Fruit fly (Drosophila melanogaster) whole organism, embryonic: Measurements from ENCODE around the gene dgt2.
"Not testable (repeated sequence)": the region's sequence is repeated elsewhere in the genome, so short reads cannot be mapped to it uniquely, and the experiment has no call there.

ENCODE experiments used
- Atf6 ChIP-seq: fragments of 200-800 bp; sonication (Bioruptor generic); IDR thresholded peaks from 2 replicates; pipeline ENCODE4 v1.3.6; 2022; ENCODE audit warnings: missing biosample characterization, missing genetic modification characterization
- Awh ChIP-seq: fragments of 200-800 bp; sonication (Bioruptor generic); IDR thresholded peaks from 2 replicates; pipeline ENCODE4, ENCODE4 v1.3.6; 2022; ENCODE audit warnings: missing biosample characterization, missing genetic modification characterization
- Bdp1 ChIP-seq: fragments of 200-800 bp; sonication (Bioruptor generic); optimal IDR thresholded peaks from 3 replicates; lab custom pipeline; 2016; ENCODE audit warnings: missing biosample characterization, missing genetic modification characterization
- CG11504 ChIP-seq: fragments of 200-800 bp; sonication (Bioruptor generic); optimal IDR thresholded peaks from 3 replicates; lab custom pipeline; 2019; ENCODE audit warnings: missing biosample characterization, mild to moderate bottlenecking, missing genetic modification characterization, moderate library complexity
- CG1233 ChIP-seq: fragments of 200-800 bp; sonication (Bioruptor generic); optimal IDR thresholded peaks from 4 replicates; lab custom pipeline; 2018; ENCODE audit warnings: missing biosample characterization, mild to moderate bottlenecking, missing genetic modification characterization
- CG12769 ChIP-seq: fragments of 200-800 bp; sonication (Bioruptor generic); optimal IDR thresholded peaks from 2 replicates; lab custom pipeline; 2019; ENCODE audit warnings: missing biosample characterization, mild to moderate bottlenecking, missing genetic modification characterization, moderate library complexity
- CG14014 ChIP-seq: fragments of 200-800 bp; sonication (Bioruptor generic); IDR thresholded peaks from 2 replicates; pipeline ENCODE4 v1.3.6; 2022; ENCODE audit warnings: missing biosample characterization, missing genetic modification characterization
- CG15073 ChIP-seq: fragments of 200-800 bp; sonication (Bioruptor generic); optimal IDR thresholded peaks from 2 replicates; lab custom pipeline; 2016; ENCODE audit warnings: missing biosample characterization, missing genetic modification characterization
- CG15514 ChIP-seq: fragments of 200-800 bp; sonication (Bioruptor generic); optimal IDR thresholded peaks from 3 replicates; lab custom pipeline; 2017; ENCODE audit warnings: missing biosample characterization, missing genetic modification characterization, mild to moderate bottlenecking, moderate library complexity, missing genetic modification reagents
- CG1647 ChIP-seq: fragments of 200-800 bp; sonication (Bioruptor generic); optimal IDR thresholded peaks from 3 replicates; lab custom pipeline; 2016; ENCODE audit warnings: missing biosample characterization, missing genetic modification characterization
- CG17359 ChIP-seq: fragments of 200-800 bp; sonication (Bioruptor generic); optimal IDR thresholded peaks from 3 replicates; lab custom pipeline; 2018; ENCODE audit warnings: missing biosample characterization, mild to moderate bottlenecking, missing genetic modification characterization, moderate library complexity
- CG17802 ChIP-seq: fragments of 200-800 bp; sonication (Bioruptor generic); optimal IDR thresholded peaks from 2 replicates; lab custom pipeline; 2018; ENCODE audit warnings: missing biosample characterization, mild to moderate bottlenecking, missing genetic modification characterization, moderate library complexity
- CG31224 ChIP-seq: fragments of 200-800 bp; sonication (Bioruptor generic); IDR thresholded peaks from 2 replicates; pipeline ENCODE4 v1.3.6; 2022; ENCODE audit warnings: missing biosample characterization, missing genetic modification characterization
- CG32767 ChIP-seq: fragments of 200-800 bp; sonication (Bioruptor generic); IDR thresholded peaks from 2 replicates; pipeline ENCODE4 v1.3.6; 2022; ENCODE audit warnings: missing biosample characterization, missing genetic modification characterization
- CG3281 ChIP-seq: fragments of 200-800 bp; sonication (Bioruptor generic); optimal IDR thresholded peaks from 3 replicates; lab custom pipeline; 2017; ENCODE audit warnings: missing biosample characterization, mild to moderate bottlenecking, missing genetic modification characterization
- CG5953 ChIP-seq: fragments of 200-800 bp; sonication (Bioruptor generic); IDR thresholded peaks from 2 replicates; pipeline ENCODE4 v1.3.6; 2022; ENCODE audit warnings: missing biosample characterization, missing genetic modification characterization
- CG6689 ChIP-seq: fragments of 200-800 bp; sonication (Bioruptor generic); IDR thresholded peaks from 2 replicates; pipeline ENCODE4 v1.3.6; 2022; ENCODE audit warnings: missing biosample characterization, missing genetic modification characterization
- CG6854 ChIP-seq: fragments of 200-800 bp; sonication (Bioruptor generic); optimal IDR thresholded peaks from 3 replicates; lab custom pipeline; 2017; ENCODE audit warnings: missing biosample characterization, mild to moderate bottlenecking, missing genetic modification characterization
- CG8281 ChIP-seq: fragments of 200-800 bp; sonication (Bioruptor generic); optimal IDR thresholded peaks from 2 replicates; lab custom pipeline; 2018; ENCODE audit warnings: missing biosample characterization, mild to moderate bottlenecking, missing genetic modification characterization, moderate library complexity
- CG9932 ChIP-seq: fragments of 200-800 bp; sonication (Bioruptor generic); IDR thresholded peaks from 2 replicates; pipeline ENCODE4 v1.3.6; 2022; ENCODE audit warnings: missing biosample characterization, missing genetic modification characterization
- CoRest ChIP-seq: fragments of 200-800 bp; sonication (Bioruptor generic); optimal IDR thresholded peaks from 3 replicates; lab custom pipeline; 2018; ENCODE audit warnings: missing biosample characterization, mild to moderate bottlenecking, missing genetic modification characterization, moderate library complexity
- D19A ChIP-seq: fragments of 200-800 bp; optimal IDR thresholded peaks from 3 replicates; lab custom pipeline; 2019; ENCODE audit warnings: missing biosample characterization, mild to moderate bottlenecking, missing genetic modification characterization, moderate library complexity
- Dp ChIP-seq: fragments of 200-800 bp; sonication (Bioruptor generic); optimal IDR thresholded peaks from 2 replicates; lab custom pipeline; 2018; ENCODE audit warnings: missing biosample characterization, mild to moderate bottlenecking, missing genetic modification characterization, moderate library complexity
- Kr ChIP-seq: fragments of 200-800 bp; sonication (Bioruptor generic); optimal IDR thresholded peaks from 2 replicates; lab custom pipeline; 2017; ENCODE audit warnings: missing biosample characterization, mild to moderate bottlenecking, missing genetic modification characterization
- Myb ChIP-seq: fragments of 200-800 bp; sonication (Bioruptor generic); optimal IDR thresholded peaks from 2 replicates; lab custom pipeline; 2016; ENCODE audit warnings: missing biosample characterization, missing genetic modification characterization
- Opbp ChIP-seq: fragments of 200-800 bp; sonication (Bioruptor generic); IDR thresholded peaks from 3 replicates; pipeline ENCODE4 v1.3.6; 2022; ENCODE audit warnings: missing biosample characterization, missing genetic modification characterization; ENCODE audit not compliant: partially characterized antibody
- Pdp1 ChIP-seq, 2 experiments: fragments of 200-800 bp; sonication (Bioruptor generic); optimal IDR thresholded peaks; 3 replicates each; lab custom pipeline; 2016; ENCODE audit warnings: missing biosample characterization in 2 of 2, missing genetic modification characterization in 2 of 2, mild to moderate bottlenecking in 1 of 2, moderate library complexity in 1 of 2
- bsh ChIP-seq, 2 experiments: fragments of 200-800 bp; sonication (Bioruptor generic); optimal IDR thresholded peaks; 2 replicates each; lab custom pipeline; 2017 to 2018; ENCODE audit warnings: mild to moderate bottlenecking in 2 of 2, missing biosample characterization in 2 of 2, missing genetic modification characterization in 2 of 2, moderate library complexity in 1 of 2
- esg ChIP-seq: fragments of 200-800 bp; sonication (Bioruptor generic); conservative IDR thresholded peaks from 2 replicates; pipeline ENCODE4 v1.3.6; 2022; ENCODE audit warnings: missing biosample characterization, missing genetic modification characterization
- gfzf ChIP-seq: fragments of 200-800 bp; sonication (Bioruptor generic); optimal IDR thresholded peaks from 2 replicates; lab custom pipeline; 2016; ENCODE audit warnings: missing biosample characterization, mild to moderate bottlenecking, missing genetic modification characterization, moderate library complexity
- grau ChIP-seq: fragments of 200-800 bp; optimal IDR thresholded peaks from 3 replicates; lab custom pipeline; 2019; ENCODE audit warnings: missing biosample characterization, mild to moderate bottlenecking, missing genetic modification characterization, moderate library complexity
- her ChIP-seq: fragments of 200-800 bp; sonication (Bioruptor generic); optimal IDR thresholded peaks from 2 replicates; lab custom pipeline; 2016; ENCODE audit warnings: missing biosample characterization, missing genetic modification characterization
- pho ChIP-seq: fragments of 200-800 bp; sonication (Bioruptor generic); optimal IDR thresholded peaks from 2 replicates; lab custom pipeline; 2016; ENCODE audit warnings: missing biosample characterization, missing genetic modification characterization
- sim ChIP-seq: fragments of 200-800 bp; sonication (Bioruptor generic); IDR thresholded peaks from 2 replicates; pipeline ENCODE4 v1.3.6; 2022; ENCODE audit warnings: missing biosample characterization, missing genetic modification characterization
- so ChIP-seq: fragments of 200-800 bp; sonication (Bioruptor generic); IDR thresholded peaks from 3 replicates; pipeline ENCODE4 v1.3.6; 2022; ENCODE audit warnings: missing biosample characterization, missing genetic modification characterization
- tio ChIP-seq: fragments of 200-800 bp; sonication (Bioruptor generic); optimal IDR thresholded peaks from 2 replicates; lab custom pipeline; 2017; ENCODE audit warnings: missing biosample characterization, missing genetic modification characterization, inconsistent platforms
- vfl ChIP-seq: fragments of 200-800 bp; sonication (Bioruptor generic); optimal IDR thresholded peaks from 2 replicates; lab custom pipeline; 2016; ENCODE audit warnings: missing biosample characterization, missing genetic modification characterization
- z ChIP-seq: fragments of 200-800 bp; sonication (Bioruptor generic); IDR thresholded peaks from 3 replicates; pipeline ENCODE4 v1.3.6; 2022; ENCODE audit warnings: missing biosample characterization, missing genetic modification characterization
- zfh1 ChIP-seq: fragments of 200-800 bp; sonication (Bioruptor generic); IDR thresholded peaks from 3 replicates; pipeline ENCODE4 v1.3.6; 2022; ENCODE audit warnings: missing biosample characterization, missing genetic modification characterization

dgt2 gene

DNA sequence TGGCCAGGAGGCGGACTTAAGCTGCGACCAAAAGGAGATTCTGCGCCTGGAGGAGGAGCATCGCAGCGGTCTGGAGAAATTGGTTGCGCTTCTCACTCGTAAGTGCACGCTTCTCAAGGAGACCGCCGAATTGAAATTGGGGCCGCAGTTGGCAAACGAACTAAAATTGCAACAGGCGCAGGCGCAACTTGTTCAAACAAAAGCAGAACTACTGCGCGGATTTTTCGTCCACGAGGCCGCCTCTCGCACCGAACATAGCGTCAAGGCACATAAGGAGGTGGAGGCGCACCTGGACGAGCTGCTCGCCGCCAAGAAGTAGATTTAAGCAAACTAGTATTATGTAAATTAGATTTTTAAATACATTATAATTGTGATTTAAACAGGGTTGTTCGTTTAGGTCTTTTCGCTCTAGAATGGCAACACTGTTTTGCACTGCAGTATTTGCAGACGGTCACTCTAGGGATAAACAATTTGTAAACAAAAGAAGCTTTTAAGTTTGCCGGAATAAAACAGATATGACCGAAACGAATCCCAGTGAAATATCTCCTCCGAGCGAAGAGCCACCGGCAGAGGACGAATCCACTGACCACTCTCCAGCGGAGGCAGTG lies 826 bp downstream of the dgt2 start, which contains the start of gene escl (continued):
- TF ChIP-seq Dp (GFP tag; lab: Kevin White, UChicago), result peak; percentile 61
- TF ChIP-seq CG3281 (GFP tag; lab: Kevin White, UChicago), result peak; percentile 94
- no peak for TF ChIP-seq so (GFP tag; lab: Robert Waterston, UW)
- TF ChIP-seq CG15514, result peak; percentile 4
- peak; percentile 1 for TF ChIP-seq CoRest (tag; lab: Kevin White, UChicago)
- no peak for TF ChIP-seq CG17802 (tag; lab: Kevin White, UChicago)
- TF ChIP-seq gfzf, result peak; percentile 56
- peak; percentile 26 for TF ChIP-seq Myb (GFP tag; lab: Kevin White, UChicago)
- peak; percentile 38 for TF ChIP-seq CG9932 (GFP tag; lab: Robert Waterston, UW)
- TF ChIP-seq CG17359 (tag; lab: Kevin White, UChicago), result no peak

dm6 chr2L:11992602-11993001 lies 2.9 kb downstream of the dgt2 start, which contains the start of gene Ada1-2:
Gene Ada1-2, plus strand, starts transcription at chr2L:11992902.
- not testable (repeated sequence) for TF ChIP-seq vfl; Atf6 (GFP tag; lab: Robert Waterston, UW); CG1647 (GFP tag; lab: Kevin White, UChicago)
- TF ChIP-seq, all 482 proteins: peak for 0; not testable (repeated sequence) for 482

DNA sequence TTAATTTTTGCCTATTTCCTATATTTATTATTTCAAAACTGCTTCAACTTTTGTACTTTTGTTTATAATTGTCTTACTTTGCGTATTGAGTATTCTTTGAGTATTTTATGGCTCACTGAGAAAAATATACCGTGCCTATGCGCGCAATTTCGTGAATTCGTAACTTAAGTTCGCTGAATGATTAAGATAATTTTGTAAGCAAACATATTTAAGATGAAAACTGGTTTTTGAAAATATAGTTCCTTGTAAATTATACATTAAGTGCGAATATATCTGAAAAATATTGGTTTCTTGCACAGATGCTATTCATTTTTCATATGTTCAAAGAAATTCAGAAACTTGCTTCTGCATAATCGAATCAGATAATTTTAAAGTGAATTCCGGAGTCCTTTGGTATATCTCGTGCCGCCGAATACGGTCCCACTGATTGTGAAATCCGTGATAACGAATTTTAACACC lies 5.6 kb downstream of the dgt2 start, which contains the start of the genes CG18789 and Qtzl:
TSS of gene CG18789 (minus strand) at position 101 of the 459 bp plus-strand sequence.
TSS of gene Qtzl (plus strand) at position 409 of the 459 bp plus-strand sequence.
- TF ChIP-seq CG8281 (tag; lab: Kevin White, UChicago); Awh (GFP tag; lab: Robert Waterston, UW); CG5953: not testable (repeated sequence)

DNA sequence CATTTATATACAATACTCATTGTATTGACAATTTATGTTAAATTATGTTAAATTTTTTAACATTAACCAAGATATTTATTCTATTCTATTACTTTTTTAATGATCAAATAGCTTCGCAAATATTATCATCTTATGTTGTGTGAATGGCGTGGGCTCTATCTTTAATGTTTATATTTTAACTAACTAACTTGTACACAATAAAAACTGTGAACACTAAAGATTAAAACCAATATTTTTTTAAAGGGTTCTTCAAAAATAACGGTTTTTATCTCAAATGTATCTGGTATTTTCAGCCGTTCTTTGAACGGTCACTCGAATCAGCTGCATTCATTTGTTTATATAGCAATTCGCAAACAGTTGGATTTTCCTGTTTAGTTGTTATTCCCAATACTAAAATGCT lies 6.8 kb downstream of the dgt2 start, which contains the start of gene Ada1-1:
TSS of gene Ada1-1 (plus strand) at position 301 of the 400 bp plus-strand sequence.
- TF ChIP-seq CG12769 (tag; lab: Kevin White, UChicago); Opbp (GFP tag; lab: Robert Waterston, UW); Kr: not testable (repeated sequence)
- TF ChIP-seq, all 482 proteins: peak for 0; not testable (repeated sequence) for 482

- TF ChIP-seq CG6689 (GFP tag; lab: Robert Waterston, UW); pho (GFP tag; lab: Kevin White, UChicago); bsh (GFP tag; optimal IDR thresholded peaks at IDR 0.05; lab: Kevin White, UChicago): not testable (repeated sequence)
Observed at dm6 chr2L:11999240-11999704, 9.5 kb downstream of the dgt2 start, which contains the start of the genes CG18787 and Nfs1. Gene CG18787, minus strand, starts transcription at chr2L:11999340. Gene Nfs1, plus strand, starts transcription at chr2L:11999654.

- TF ChIP-seq CG32767 (no peak), CG6689 (GFP tag; lab: Robert Waterston, UW) (no peak), z (GFP tag; lab: Robert Waterston, UW) (no peak), her (GFP tag; lab: Kevin White, UChicago) (no peak), CG11504 (tag; lab: Kevin White, UChicago) (no peak), CG14014 (GFP tag; lab: Robert Waterston, UW) (no peak), CG15073 (GFP tag; lab: Kevin White, UChicago) (peak; percentile 65), CG6854 (no peak), CG1233 (GFP tag; lab: Kevin White, UChicago) (no peak), Opbp (GFP tag; lab: Robert Waterston, UW) (no peak), zfh1 (GFP tag; lab: Robert Waterston, UW) (no peak), CG31224 (no peak), esg (GFP tag; lab: Robert Waterston, UW) (no peak), Pdp1 (GFP tag; optimal IDR thresholded peaks at IDR 0.05; lab: Kevin White, UChicago) (peak in 1 of 2 experiments; percentile 68), tio (no peak), Bdp1 (no peak), D19A (tag; lab: Kevin White, UChicago) (peak; percentile 11), grau (tag; lab: Kevin White, UChicago) (no peak), sim (GFP tag; lab: Robert Waterston, UW) (no peak), CG17359 (tag; lab: Kevin White, UChicago) (no peak)
Observed at dm6 chr2L:12001132-12001531, 11.4 kb downstream of the dgt2 start.
